Worm (Caenorhabditis elegans) whole organism, mixed stage, embryonic: Measurements from ENCODE around the gene C17F4.7.

Experiments
- drap-1 ChIP-seq: fragments of 200-800 bp; sonication (Bioruptor generic); optimal IDR thresholded peaks from 3 replicates; lab custom pipeline; 2018; ENCODE audit warnings: mild to moderate bottlenecking, missing genetic modification characterization, missing compliant biosample characterization
- lin-13 ChIP-seq: fragments of 150-350 bp; optimal IDR thresholded peaks from 2 replicates; lab custom pipeline; 2014; ENCODE audit warnings: missing biosample characterization, missing genetic modification characterization
- lsy-2 ChIP-seq: fragments of 150-350 bp; optimal IDR thresholded peaks from 2 replicates; lab custom pipeline; 2014; ENCODE audit warnings: missing biosample characterization, missing genetic modification characterization
- nhr-28 ChIP-seq: fragments of 150-350 bp; optimal IDR thresholded peaks from 2 replicates; lab custom pipeline; 2014; ENCODE audit warnings: missing biosample characterization, missing genetic modification characterization
- snpc-4 ChIP-seq: fragments of 150-350 bp; optimal IDR thresholded peaks from 2 replicates; lab custom pipeline; 2014; ENCODE audit warnings: missing biosample characterization, missing genetic modification characterization
- unc-120 ChIP-seq: sonication (generic microtip); optimal IDR thresholded peaks from 2 replicates; lab custom pipeline; 2017; ENCODE audit warnings: missing genetic modification characterization, missing compliant biosample characterization; ENCODE audit not compliant: poor library complexity, severe bottlenecking
- unc-39 ChIP-seq: fragments of 150-350 bp; optimal IDR thresholded peaks from 2 replicates; lab custom pipeline; 2014; ENCODE audit warnings: missing biosample characterization, missing genetic modification characterization
- unc-62 ChIP-seq: fragments of 150-350 bp; optimal IDR thresholded peaks from 2 replicates; lab custom pipeline; 2014; ENCODE audit warnings: missing biosample characterization, missing genetic modification reagents, missing genetic modification characterization

DNA sequence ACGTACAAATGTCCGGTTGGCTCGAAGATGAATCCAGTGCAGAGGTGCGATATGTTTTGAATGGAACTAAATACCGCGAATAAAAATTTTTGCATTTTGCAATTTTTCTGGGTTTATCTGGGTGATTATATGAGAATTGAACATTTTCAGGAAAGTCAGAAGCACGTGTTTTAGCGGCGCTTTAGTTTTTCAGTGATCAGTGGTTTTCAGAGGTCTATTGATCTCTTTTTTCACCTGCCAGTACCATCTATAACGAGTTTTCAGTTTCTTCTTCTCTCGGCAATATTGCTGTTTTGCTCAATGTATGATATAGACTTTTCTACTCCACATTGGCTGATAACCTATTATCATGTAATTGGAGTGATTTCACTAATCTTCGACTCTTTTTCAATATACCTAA, 41.3 kb upstream of the C17F4.7 start, which contains the start of gene sri-63:
- no peak for TF ChIP-seq snpc-4 (tag; lab: Kevin White, UChicago)
- no peak for TF ChIP-seq nhr-28 (tag; lab: Kevin White, UChicago)
- TF ChIP-seq unc-62 (GFP tag; lab: Kevin White, UChicago), result no peak
- TF ChIP-seq drap-1 (GFP tag; lab: Kevin White, UChicago), result no peak
- TF ChIP-seq unc-39, result no peak
- TF ChIP-seq lin-13 (tag; lab: Kevin White, UChicago), result no peak
- no peak for TF ChIP-seq unc-120
- no peak for TF ChIP-seq lsy-2 (tag; lab: Kevin White, UChicago)
